Worm (Caenorhabditis elegans) whole organism, young adult: ENCODE measurements around the gene trap-2.

ENCODE experiments used
- B0035.1 ChIP-seq: sonication (generic microtip); optimal IDR thresholded peaks from 2 replicates; lab custom pipeline; 2016; ENCODE audit warnings: missing genetic modification characterization, mild to moderate bottlenecking, missing compliant biosample characterization, missing genotype, missing genetic modification reagents
- B0261.1 ChIP-seq: sonication (generic microtip); optimal IDR thresholded peaks from 2 replicates; lab custom pipeline; 2016; ENCODE audit warnings: mild to moderate bottlenecking, missing genetic modification characterization, moderate library complexity, missing compliant biosample characterization
- C06A6.2 ChIP-seq: fragments of 200-800 bp; sonication (Bioruptor generic); conservative IDR thresholded peaks from 2 replicates; pipeline ENCODE4 v1.3.6; 2022; ENCODE audit warnings: missing genetic modification characterization, missing compliant biosample characterization
- F22D6.2 ChIP-seq: sonication (generic microtip); optimal IDR thresholded peaks from 2 replicates; lab custom pipeline; 2016; ENCODE audit warnings: mild to moderate bottlenecking, missing genetic modification characterization, missing compliant biosample characterization
- F23B12.7 ChIP-seq: sonication (generic microtip); optimal IDR thresholded peaks from 2 replicates; lab custom pipeline; 2017; ENCODE audit warnings: missing genetic modification characterization, mild to moderate bottlenecking, missing compliant biosample characterization, antibody characterized with exemption, moderate library complexity; ENCODE audit not compliant: insufficient read depth
- F37B4.10 ChIP-seq: fragments of 200-800 bp; sonication (Bioruptor generic); IDR thresholded peaks from 2 replicates; pipeline ENCODE4 v1.3.6; 2022; ENCODE audit warnings: missing genetic modification characterization, missing compliant biosample characterization
- F57A8.1 ChIP-seq: fragments of 200-800 bp; sonication (Bioruptor generic); optimal IDR thresholded peaks from 2 replicates; lab custom pipeline; 2018; ENCODE audit warnings: mild to moderate bottlenecking, missing genetic modification characterization, moderate library complexity, missing compliant biosample characterization
- F57C9.4 ChIP-seq: sonication (generic microtip); optimal IDR thresholded peaks from 2 replicates; lab custom pipeline; 2017; ENCODE audit warnings: mild to moderate bottlenecking, missing genetic modification characterization, missing compliant biosample characterization
- K11D2.4 ChIP-seq: fragments of 200-800 bp; sonication (Bioruptor generic); IDR thresholded peaks from 2 replicates; pipeline ENCODE4 v1.3.6; 2022; ENCODE audit warnings: missing genetic modification reagents, missing genetic modification characterization, missing compliant biosample characterization
- K12H6.12 ChIP-seq: fragments of 200-800 bp; sonication (Bioruptor generic); optimal IDR thresholded peaks from 2 replicates; lab custom pipeline; 2018; ENCODE audit warnings: mild to moderate bottlenecking, missing genetic modification characterization, missing compliant biosample characterization
- Y53G8AR.9 ChIP-seq: fragments of 200-800 bp; sonication (Bioruptor generic); conservative IDR thresholded peaks from 2 replicates; pipeline ENCODE4 v1.3.6; 2022; ENCODE audit warnings: missing genetic modification reagents, missing genetic modification characterization, missing compliant biosample characterization
- Y56A3A.18 ChIP-seq: fragments of 200-800 bp; sonication (Bioruptor generic); IDR thresholded peaks from 2 replicates; pipeline ENCODE4 v1.3.6; 2022; ENCODE audit warnings: missing genetic modification reagents, missing genetic modification characterization, missing compliant biosample characterization
- Y67H2A.10 ChIP-seq: fragments of 200-800 bp; sonication (Bioruptor generic); conservative IDR thresholded peaks from 2 replicates; pipeline ENCODE4 v1.3.6; 2022; ENCODE audit warnings: missing genetic modification reagents, missing genetic modification characterization, missing compliant biosample characterization
- ama-1 ChIP-seq, 3 experiments: fragments of 150-350 bp in 1 of 3; sonication (generic microtip) in 2 of 3; optimal IDR thresholded peaks; 2 replicates each; lab custom pipeline; 2014 to 2018; ENCODE audit warnings: missing biosample characterization in 2 of 3, missing genetic modification characterization in 2 of 3, missing genetic modification reagents in 2 of 3
- attf-3 ChIP-seq: fragments of 200-800 bp; sonication (Bioruptor generic); conservative IDR thresholded peaks from 2 replicates; pipeline ENCODE4 v1.3.6; 2022; ENCODE audit warnings: missing genetic modification reagents, missing genetic modification characterization, missing compliant biosample characterization
- attf-6 ChIP-seq: fragments of 200-800 bp; sonication (Bioruptor generic); IDR thresholded peaks from 2 replicates; pipeline ENCODE4 v1.3.6; 2022; ENCODE audit warnings: missing genetic modification reagents, missing genetic modification characterization, missing compliant biosample characterization
- ccch-3 ChIP-seq: fragments of 200-800 bp; sonication (Bioruptor generic); optimal IDR thresholded peaks from 2 replicates; lab custom pipeline; 2018; ENCODE audit warnings: mild to moderate bottlenecking, missing genetic modification characterization, missing compliant biosample characterization
- ceh-100 ChIP-seq: fragments of 200-800 bp; sonication (Bioruptor generic); IDR thresholded peaks from 2 replicates; pipeline ENCODE4 v1.3.6; 2022; ENCODE audit warnings: missing genetic modification reagents, missing genetic modification characterization, missing compliant biosample characterization
- ceh-27 ChIP-seq: fragments of 200-800 bp; sonication (Bioruptor generic); optimal IDR thresholded peaks from 2 replicates; lab custom pipeline; 2018; ENCODE audit warnings: mild to moderate bottlenecking, missing genetic modification characterization, moderate library complexity, missing compliant biosample characterization
- ceh-40 ChIP-seq: fragments of 200-800 bp; sonication (Bioruptor generic); IDR thresholded peaks from 2 replicates; pipeline ENCODE4 v1.3.6; 2022; ENCODE audit warnings: missing genetic modification characterization, missing compliant biosample characterization
- ceh-91 ChIP-seq: fragments of 200-800 bp; sonication (Bioruptor generic); IDR thresholded peaks from 2 replicates; pipeline ENCODE4 v1.3.6; 2022; ENCODE audit warnings: missing genetic modification reagents, missing genetic modification characterization, missing compliant biosample characterization
- dox-1 ChIP-seq: fragments of 200-800 bp; sonication (Bioruptor generic); IDR thresholded peaks from 2 replicates; pipeline ENCODE4 v1.3.6; 2022; ENCODE audit warnings: missing genetic modification reagents, missing genetic modification characterization, missing compliant biosample characterization
- egrh-3 ChIP-seq: fragments of 200-800 bp; sonication (Bioruptor generic); IDR thresholded peaks from 2 replicates; pipeline ENCODE4 v1.3.6; 2022; ENCODE audit warnings: missing genetic modification reagents, missing genetic modification characterization, missing compliant biosample characterization
- ets-4 ChIP-seq: fragments of 200-800 bp; sonication (Bioruptor generic); optimal IDR thresholded peaks from 2 replicates; lab custom pipeline; 2018; ENCODE audit warnings: mild to moderate bottlenecking, missing genetic modification characterization, missing compliant biosample characterization
- fkh-3 ChIP-seq: sonication (generic microtip); optimal IDR thresholded peaks from 2 replicates; lab custom pipeline; 2016; ENCODE audit warnings: mild to moderate bottlenecking, missing genetic modification characterization, missing compliant biosample characterization
- hlh-26 ChIP-seq: fragments of 200-800 bp; sonication (Bioruptor generic); conservative IDR thresholded peaks from 2 replicates; pipeline ENCODE4 v1.3.6; 2022; ENCODE audit warnings: missing genetic modification reagents, missing genetic modification characterization, missing compliant biosample characterization
- hmg-20 ChIP-seq: fragments of 200-800 bp; sonication (Bioruptor generic); IDR thresholded peaks from 2 replicates; pipeline ENCODE4 v1.3.6; 2022; ENCODE audit warnings: missing genetic modification reagents, missing genetic modification characterization, missing compliant biosample characterization
- hrde-1 ChIP-seq: sonication (generic microtip); optimal IDR thresholded peaks from 2 replicates; lab custom pipeline; 2016; ENCODE audit warnings: missing genetic modification characterization, mild to moderate bottlenecking, missing compliant biosample characterization, moderate library complexity, missing genotype, missing genetic modification reagents, borderline replicate concordance
- hsf-1 ChIP-seq: fragments of 200-800 bp; sonication (Bioruptor generic); IDR thresholded peaks from 2 replicates; pipeline ENCODE4 v1.3.6; 2022; ENCODE audit warnings: missing genetic modification reagents, missing genetic modification characterization, missing compliant biosample characterization
- lin-40 ChIP-seq: sonication (generic microtip); optimal IDR thresholded peaks from 2 replicates; lab custom pipeline; 2016; ENCODE audit warnings: missing genetic modification characterization, mild to moderate bottlenecking, missing compliant biosample characterization, missing genotype, missing genetic modification reagents
- lin-54 ChIP-seq: fragments of 200-800 bp; sonication (Bioruptor generic); optimal IDR thresholded peaks from 2 replicates; lab custom pipeline; 2018; ENCODE audit warnings: mild to moderate bottlenecking, missing genetic modification characterization, missing compliant biosample characterization
- madf-10 ChIP-seq: sonication (generic microtip); optimal IDR thresholded peaks from 2 replicates; lab custom pipeline; 2016; ENCODE audit warnings: mild to moderate bottlenecking, missing genetic modification characterization, missing compliant biosample characterization
- mel-28 ChIP-seq: sonication (generic microtip); optimal IDR thresholded peaks from 2 replicates; lab custom pipeline; 2016; ENCODE audit warnings: borderline replicate concordance, mild to moderate bottlenecking, missing genetic modification characterization, missing compliant biosample characterization
- mes-4 ChIP-seq: sonication (generic microtip); optimal IDR thresholded peaks from 2 replicates; lab custom pipeline; 2016; ENCODE audit warnings: missing genotype, missing genetic modification characterization, missing compliant biosample characterization
- mxl-1 ChIP-seq: sonication (generic microtip); optimal IDR thresholded peaks from 2 replicates; lab custom pipeline; 2016; ENCODE audit warnings: missing genetic modification characterization, missing compliant biosample characterization
- nhr-179 ChIP-seq: sonication (generic microtip); optimal IDR thresholded peaks from 2 replicates; lab custom pipeline; 2016; ENCODE audit warnings: mild to moderate bottlenecking, missing genetic modification characterization, missing compliant biosample characterization
- nhr-80 ChIP-seq: sonication (generic microtip); optimal IDR thresholded peaks from 2 replicates; lab custom pipeline; 2016; ENCODE audit warnings: missing genetic modification characterization, missing compliant biosample characterization
- rcor-1 ChIP-seq: fragments of 200-800 bp; sonication (Bioruptor generic); IDR thresholded peaks from 2 replicates; pipeline ENCODE4 v1.3.6; 2022; ENCODE audit warnings: missing genetic modification reagents, missing genetic modification characterization, missing compliant biosample characterization
- rpc-1 ChIP-seq, 2 experiments: fragments of 150-350 bp in 1 of 2; sonication (generic microtip) in 1 of 2; optimal IDR thresholded peaks; 2 replicates each; lab custom pipeline; 2014 to 2018; ENCODE audit warnings: missing biosample characterization in 1 of 2, missing genetic modification characterization in 1 of 2, missing genetic modification reagents in 1 of 2, missing genotype in 1 of 2
- sdz-38 ChIP-seq: sonication (generic microtip); optimal IDR thresholded peaks from 2 replicates; lab custom pipeline; 2016; ENCODE audit warnings: missing genotype, missing genetic modification characterization, missing compliant biosample characterization
- snpc-1.1 ChIP-seq: sonication (generic microtip); optimal IDR thresholded peaks from 2 replicates; lab custom pipeline; 2017; ENCODE audit warnings: missing genetic modification characterization, mild to moderate bottlenecking, missing compliant biosample characterization, antibody characterized with exemption, moderate library complexity, missing genotype, missing genetic modification reagents; ENCODE audit not compliant: insufficient read depth
- snpc-3.4 ChIP-seq: sonication (generic microtip); optimal IDR thresholded peaks from 2 replicates; lab custom pipeline; 2017; ENCODE audit warnings: missing genetic modification characterization, mild to moderate bottlenecking, missing compliant biosample characterization, antibody characterized with exemption, moderate library complexity, missing genotype, missing genetic modification reagents
- tbx-9 ChIP-seq: sonication (generic microtip); optimal IDR thresholded peaks from 2 replicates; lab custom pipeline; 2016; ENCODE audit warnings: borderline replicate concordance, missing genetic modification characterization, inconsistent platforms, missing compliant biosample characterization
- zim-3 ChIP-seq: sonication (generic microtip); optimal IDR thresholded peaks from 2 replicates; lab custom pipeline; 2017; ENCODE audit warnings: mild to moderate bottlenecking, missing genetic modification characterization, moderate library complexity, missing compliant biosample characterization
- ztf-25 ChIP-seq: fragments of 200-800 bp; sonication (Bioruptor generic); IDR thresholded peaks from 2 replicates; pipeline ENCODE4 v1.3.6; 2022; ENCODE audit warnings: missing genetic modification reagents, missing genetic modification characterization, missing compliant biosample characterization
- ztf-28 ChIP-seq: fragments of 200-800 bp; sonication (Bioruptor generic); IDR thresholded peaks from 2 replicates; pipeline ENCODE4 v1.3.6; 2022; ENCODE audit warnings: missing genetic modification reagents, missing genetic modification characterization, missing compliant biosample characterization
- ztf-6 ChIP-seq: fragments of 200-800 bp; sonication (Bioruptor generic); IDR thresholded peaks from 2 replicates; pipeline ENCODE4 v1.3.6; 2022; ENCODE audit warnings: missing genetic modification reagents, missing genetic modification characterization, missing compliant biosample characterization

Gene trap-2

ce11 chrX:768061-768646 lies at the start of gene trap-2, which contains the start of gene ile-2:
Gene trap-2, minus strand, starts transcription at chrX:768069.
Gene ile-2, plus strand, starts transcription at chrX:768596.
- 0 out of 2 replicates have a peak, but pooled peaks have one; percentile 66 for TF ChIP-seq ztf-6
- TF ChIP-seq F57C9.4 (tag; lab: Kevin White, UChicago), result no peak
- TF ChIP-seq rpc-1 (optimal IDR thresholded peaks at IDR 0.05; lab: Kevin White, UChicago), result no peak
- TF ChIP-seq rpc-1 (tag; optimal IDR thresholded peaks at IDR 0.05; lab: Kevin White, UChicago), result no peak
- no peak for TF ChIP-seq ceh-91 (GFP tag; lab: Robert Waterston, UW)
- TF ChIP-seq ccch-3 (GFP tag; lab: Kevin White, UChicago), result no peak
- TF ChIP-seq B0261.1 (tag; lab: Kevin White, UChicago), result no peak
- 0 out of 2 replicates have a peak, but pooled peaks have one; percentile 23 for TF ChIP-seq attf-3 (GFP tag; lab: Robert Waterston, UW)
- TF ChIP-seq F23B12.7, result peak; percentile 37
- TF ChIP-seq B0035.1, result peak; percentile 8
- TF ChIP-seq ets-4 (GFP tag; lab: Kevin White, UChicago), result peak; percentile 96
- peak; percentile 42 for TF ChIP-seq F22D6.2 (tag; lab: Kevin White, UChicago)
- TF ChIP-seq K12H6.12 (tag; lab: Kevin White, UChicago), result peak; percentile 96
- TF ChIP-seq nhr-179 (tag; lab: Kevin White, UChicago), result no peak
- TF ChIP-seq hmg-20 (GFP tag; lab: Robert Waterston, UW), result peak; percentile 60; the same call in 1 of the 2 replicates
- TF ChIP-seq egrh-3 (GFP tag; lab: Robert Waterston, UW), result peak; percentile 84
- TF ChIP-seq F57A8.1 (GFP tag; lab: Kevin White, UChicago), result peak; percentile 29
- no peak for TF ChIP-seq hlh-26 (GFP tag; lab: Robert Waterston, UW)
- no peak for TF ChIP-seq sdz-38 (tag; lab: Kevin White, UChicago)
- TF ChIP-seq K11D2.4, result peak; percentile 40; the same call in 1 of the 2 replicates
- no peak for TF ChIP-seq hsf-1 (GFP tag; lab: Robert Waterston, UW)
- TF ChIP-seq mes-4 (tag; lab: Kevin White, UChicago), result no peak
- peak; percentile 91 for TF ChIP-seq ceh-27 (GFP tag; lab: Kevin White, UChicago)
- TF ChIP-seq lin-40 (tag; lab: Kevin White, UChicago), result peak; percentile 88
- peak; percentile 100 for TF ChIP-seq nhr-80 (tag; lab: Kevin White, UChicago)
- TF ChIP-seq fkh-3 (tag; lab: Kevin White, UChicago), result no peak
- no peak for TF ChIP-seq mel-28 (tag; lab: Kevin White, UChicago)
- TF ChIP-seq tbx-9, result no peak
- TF ChIP-seq snpc-3.4, result no peak
- 0 out of 2 replicates have a peak, but pooled peaks have one; percentile 81 for TF ChIP-seq F37B4.10
- peak; percentile 73 for TF ChIP-seq lin-54 (GFP tag; lab: Kevin White, UChicago)
- TF ChIP-seq Y56A3A.18 (GFP tag; lab: Robert Waterston, UW), result peak; percentile 83; the same call in 1 of the 2 replicates
- TF ChIP-seq zim-3, result no peak
- peak; percentile 61 for TF ChIP-seq C06A6.2 (GFP tag; lab: Robert Waterston, UW)
- TF ChIP-seq ztf-28 (GFP tag; lab: Robert Waterston, UW), result 0 out of 2 replicates have a peak, but pooled peaks have one; percentile 16
- no peak for TF ChIP-seq attf-6
- TF ChIP-seq ceh-100 (GFP tag; lab: Robert Waterston, UW), result peak; percentile 32; the same call in 1 of the 2 replicates
- peak; percentile 90 for TF ChIP-seq Y53G8AR.9 (GFP tag; lab: Robert Waterston, UW)
- TF ChIP-seq hrde-1 (tag; lab: Kevin White, UChicago), result no peak
- TF ChIP-seq madf-10 (tag; lab: Kevin White, UChicago), result peak; percentile 79
- peak; percentile 96 for TF ChIP-seq dox-1 (GFP tag; lab: Robert Waterston, UW)
- no peak for TF ChIP-seq Y67H2A.10 (GFP tag; lab: Robert Waterston, UW)
- TF ChIP-seq ztf-25 (GFP tag; lab: Robert Waterston, UW), result no peak
- TF ChIP-seq ama-1 (optimal IDR thresholded peaks at IDR 0.05; lab: Kevin White, UChicago), result no peak
- no peak for TF ChIP-seq ama-1 (GFP tag; optimal IDR thresholded peaks at IDR 0.05; lab: Kevin White, UChicago)
- no peak for TF ChIP-seq snpc-1.1 (tag; lab: Kevin White, UChicago)
- TF ChIP-seq mxl-1, result no peak
- TF ChIP-seq ceh-40 (GFP tag; lab: Robert Waterston, UW), result no peak
- peak; percentile 59 for TF ChIP-seq rcor-1 (GFP tag; lab: Robert Waterston, UW)
